Worm (Caenorhabditis elegans): Measurements from ENCODE around the gene tig-3.

tig-3 gene

ce11 chrII:15237160-15237559 is 14.4 kb downstream of the tig-3 start:
- no peak for TF ChIP-seq fkh-10 (GFP tag; optimal IDR thresholded peaks at IDR 0.05)
- no peak for TF ChIP-seq pqm-1 (tag; optimal IDR thresholded peaks at IDR 0.05)
- TF ChIP-seq ceh-82 (tag; optimal IDR thresholded peaks at IDR 0.05), result no peak
- TF ChIP-seq nhr-77 (tag; optimal IDR thresholded peaks at IDR 0.05), result no peak
- no peak for TF ChIP-seq lin-15B (tag; optimal IDR thresholded peaks at IDR 0.05)
- TF ChIP-seq ztf-4 (tag; optimal IDR thresholded peaks at IDR 0.05), result no peak
- no peak for TF ChIP-seq eor-1 (tag; optimal IDR thresholded peaks at IDR 0.05)
- no peak for TF ChIP-seq elt-2 (tag; optimal IDR thresholded peaks at IDR 0.05)
- TF ChIP-seq ZK546.5 (tag; optimal IDR thresholded peaks at IDR 0.05), result no peak
- no peak for TF ChIP-seq nhr-67 (tag; optimal IDR thresholded peaks at IDR 0.05)
- no peak for TF ChIP-seq lsy-12 (tag; optimal IDR thresholded peaks at IDR 0.05)
- no peak for TF ChIP-seq ama-1 (optimal IDR thresholded peaks at IDR 0.05)
- TF ChIP-seq nhr-237 (tag; optimal IDR thresholded peaks at IDR 0.05), result no peak
- TF ChIP-seq elt-3 (tag; optimal IDR thresholded peaks at IDR 0.05), result no peak
- no peak for TF ChIP-seq tbx-2 (tag; optimal IDR thresholded peaks at IDR 0.05)
- no peak for TF ChIP-seq mdl-1 (tag; optimal IDR thresholded peaks at IDR 0.05)
- no peak for TF ChIP-seq nhr-12 (tag; optimal IDR thresholded peaks at IDR 0.05)
- TF ChIP-seq aly-2 (tag; optimal IDR thresholded peaks at IDR 0.05), result no peak

- TF ChIP-seq nhr-11 (tag; optimal IDR thresholded peaks at IDR 0.05), result no peak
- TF ChIP-seq unc-39 (tag; optimal IDR thresholded peaks at IDR 0.05), result no peak
- no peak for TF ChIP-seq eor-1 (tag; optimal IDR thresholded peaks at IDR 0.05)
- no peak for TF ChIP-seq mdl-1 (tag; optimal IDR thresholded peaks at IDR 0.05)
- TF ChIP-seq nhr-12 (tag; optimal IDR thresholded peaks at IDR 0.05), result no peak
- TF ChIP-seq nfya-1 (tag; optimal IDR thresholded peaks at IDR 0.05; ENCODE audit: insufficient read depth), result no peak
- no peak for TF ChIP-seq fkh-2 (tag; optimal IDR thresholded peaks at IDR 0.05)
- no peak for TF ChIP-seq ZK546.5 (tag; optimal IDR thresholded peaks at IDR 0.05)
- TF ChIP-seq nhr-77 (tag; optimal IDR thresholded peaks at IDR 0.05), result no peak
- no peak for TF ChIP-seq egl-5 (tag; optimal IDR thresholded peaks at IDR 0.05)
- TF ChIP-seq ceh-16 (tag; optimal IDR thresholded peaks at IDR 0.05), result no peak
- no peak for TF ChIP-seq hmg-11 (tag; optimal IDR thresholded peaks at IDR 0.05)
- TF ChIP-seq ama-1 (optimal IDR thresholded peaks at IDR 0.05), result no peak
- no peak for TF ChIP-seq aly-2 (tag; optimal IDR thresholded peaks at IDR 0.05)
- no peak for TF ChIP-seq nhr-28 (tag; optimal IDR thresholded peaks at IDR 0.05)
- TF ChIP-seq ztf-4 (tag; optimal IDR thresholded peaks at IDR 0.05), result no peak
- TF ChIP-seq elt-1 (tag; optimal IDR thresholded peaks at IDR 0.05), result no peak
These were observed 16.0 kb downstream of the tig-3 start for ce11 chrII:15235597-15235996.

- no peak for TF ChIP-seq ceh-9 (tag; optimal IDR thresholded peaks at IDR 0.05)
- no peak for TF ChIP-seq nhr-76 (tag; optimal IDR thresholded peaks at IDR 0.05)
- TF ChIP-seq aly-2 (tag; optimal IDR thresholded peaks at IDR 0.05), result no peak
- no peak for TF ChIP-seq elt-1 (tag; optimal IDR thresholded peaks at IDR 0.05)
- no peak for TF ChIP-seq mdl-1 (tag; optimal IDR thresholded peaks at IDR 0.05)
- no peak for TF ChIP-seq ztf-11 (tag; optimal IDR thresholded peaks at IDR 0.05)
- no peak for TF ChIP-seq ama-1 (optimal IDR thresholded peaks at IDR 0.05)
- no peak for TF ChIP-seq ceh-82 (tag; optimal IDR thresholded peaks at IDR 0.05)
- no peak for TF ChIP-seq nhr-43 (tag; optimal IDR thresholded peaks at IDR 0.05; ENCODE audit: poor library complexity, severe bottlenecking)
- TF ChIP-seq ZK546.5 (tag; optimal IDR thresholded peaks at IDR 0.05), result no peak
- no peak for TF ChIP-seq fkh-2 (tag; optimal IDR thresholded peaks at IDR 0.05)
- no peak for TF ChIP-seq R02D3.7 (tag; optimal IDR thresholded peaks at IDR 0.05)
- TF ChIP-seq daf-12 (tag; optimal IDR thresholded peaks at IDR 0.05), result no peak
- no peak for TF ChIP-seq pqm-1 (tag; optimal IDR thresholded peaks at IDR 0.05)
- no peak for TF ChIP-seq skn-1 (tag; optimal IDR thresholded peaks at IDR 0.05)
- no peak for TF ChIP-seq elt-3 (tag; optimal IDR thresholded peaks at IDR 0.05)
These were observed 18.4 kb downstream of the tig-3 start for ce11 chrII:15233219-15233618.

ce11 chrII:15232705-15233104 is 18.9 kb downstream of the tig-3 start, which contains the start of gene Y46E12BL.2:
TSS of gene Y46E12BL.2 (plus strand) at chrII:15232947.
- TF ChIP-seq daf-12 (tag; optimal IDR thresholded peaks at IDR 0.05) (no peak), sea-2 (GFP tag; optimal IDR thresholded peaks at IDR 0.05) (no peak), egl-5 (tag; optimal IDR thresholded peaks at IDR 0.05) (peak; percentile 67), unc-39 (tag; optimal IDR thresholded peaks at IDR 0.05) (no peak), lsy-12 (tag; optimal IDR thresholded peaks at IDR 0.05) (peak; percentile 20), fkh-2 (tag; optimal IDR thresholded peaks at IDR 0.05) (no peak), egl-27 (tag; optimal IDR thresholded peaks at IDR 0.05) (no peak), mml-1 (tag; optimal IDR thresholded peaks at IDR 0.05) (no peak), ceh-16 (tag; optimal IDR thresholded peaks at IDR 0.05) (no peak), ztf-11 (tag; optimal IDR thresholded peaks at IDR 0.05) (no peak), nhr-12 (tag; optimal IDR thresholded peaks at IDR 0.05) (no peak), aly-2 (tag; optimal IDR thresholded peaks at IDR 0.05) (no peak), nhr-23 (tag; optimal IDR thresholded peaks at IDR 0.05) (peak; percentile 72), nhr-67 (tag; optimal IDR thresholded peaks at IDR 0.05) (no peak), unc-62 (GFP tag; optimal IDR thresholded peaks at IDR 0.05) (no peak), fkh-10 (GFP tag; optimal IDR thresholded peaks at IDR 0.05) (peak; percentile 16), ama-1 (optimal IDR thresholded peaks at IDR 0.05) (peak; percentile 60), nhr-25 (tag; optimal IDR thresholded peaks at IDR 0.05) (peak; percentile 69), nhr-28 (tag; optimal IDR thresholded peaks at IDR 0.05) (no peak), hmg-11 (tag; optimal IDR thresholded peaks at IDR 0.05) (peak; percentile 66), lin-15B (tag; optimal IDR thresholded peaks at IDR 0.05) (peak; percentile 91), tbx-2 (tag; optimal IDR thresholded peaks at IDR 0.05) (peak; percentile 5), mdl-1 (tag; optimal IDR thresholded peaks at IDR 0.05) (no peak), nhr-76 (tag; optimal IDR thresholded peaks at IDR 0.05) (no peak), jun-1 (tag; optimal IDR thresholded peaks at IDR 0.05) (no peak), nhr-11 (tag; optimal IDR thresholded peaks at IDR 0.05) (no peak), nfya-1 (tag; optimal IDR thresholded peaks at IDR 0.05; ENCODE audit: insufficient read depth) (peak; percentile 84), eor-1 (tag; optimal IDR thresholded peaks at IDR 0.05) (no peak), elt-3 (tag; optimal IDR thresholded peaks at IDR 0.05) (no peak), pqm-1 (tag; optimal IDR thresholded peaks at IDR 0.05) (peak; percentile 28), nhr-43 (tag; optimal IDR thresholded peaks at IDR 0.05; ENCODE audit: poor library complexity, severe bottlenecking) (no peak), ceh-9 (tag; optimal IDR thresholded peaks at IDR 0.05) (no peak), nhr-237 (tag; optimal IDR thresholded peaks at IDR 0.05) (no peak), elt-1 (tag; optimal IDR thresholded peaks at IDR 0.05) (no peak), pha-4 (tag; optimal IDR thresholded peaks at IDR 0.05) (peak; percentile 82)
